Fruit fly (Drosophila melanogaster): ENCODE results near the gene Jon99Fii.

Gene Jon99Fii

dm6 chr3R:30501174-30501573 is 13.4 kb upstream of the Jon99Fii start (continued):
- TF ChIP-seq CG31627 (GFP tag; optimal IDR thresholded peaks at IDR 0.05): peak; percentile 83
- TF ChIP-seq OdsH (GFP tag; optimal IDR thresholded peaks at IDR 0.05): peak; percentile 66
- TF ChIP-seq CG15336 (GFP tag; IDR thresholded peaks at IDR 0.05): peak; percentile 72
- TF ChIP-seq CG34406 (GFP tag; optimal IDR thresholded peaks at IDR 0.05): peak; percentile 54
- peak; percentile 76 for TF ChIP-seq CG3919 (GFP tag; optimal IDR thresholded peaks at IDR 0.05)
- peak; percentile 55 for TF ChIP-seq CG1621 (tag; optimal IDR thresholded peaks at IDR 0.05)
- no peak for TF ChIP-seq fd85E (GFP tag; optimal IDR thresholded peaks at IDR 0.05)
- peak; percentile 53; the same call in 1 of the 2 replicates for TF ChIP-seq Gug (GFP tag; IDR thresholded peaks at IDR 0.05)

dm6 chr3R:30500226-30500625 is 12.5 kb upstream of the Jon99Fii start, which contains the start of gene PH4alphaNE1:
PH4alphaNE1 (minus strand) TSS chr3R:30500326.
- TF ChIP-seq CG4318 (GFP tag; optimal IDR thresholded peaks at IDR 0.05) (no peak), Met (GFP tag; optimal IDR thresholded peaks at IDR 0.05) (no peak), fd59A (GFP tag; optimal IDR thresholded peaks at IDR 0.05) (no peak), CG11762 (GFP tag; optimal IDR thresholded peaks at IDR 0.05; ENCODE audit: insufficient read depth) (no peak), Lpt (GFP tag; optimal IDR thresholded peaks at IDR 0.05) (no peak), CG6276 (GFP tag; optimal IDR thresholded peaks at IDR 0.05) (no peak)

- TF ChIP-seq Blimp-1 (GFP tag; optimal IDR thresholded peaks at IDR 0.05) (peak; percentile 33), Ets21C (GFP tag; optimal IDR thresholded peaks at IDR 0.05) (no peak), CG11902 (GFP tag; optimal IDR thresholded peaks at IDR 0.05) (no peak), svp (GFP tag) (peak; percentile 23)
Observed at dm6 chr3R:30496103-30496858, 8.6 kb upstream of the Jon99Fii start, which contains the start of gene PH4alphaMP. PH4alphaMP (minus strand) TSS chr3R:30496153.

- TF ChIP-seq CG10669 (GFP tag; optimal IDR thresholded peaks at IDR 0.05) (no peak), fkh (GFP tag; optimal IDR thresholded peaks at IDR 0.05) (peak; percentile 43)
Observed at dm6 chr3R:30489797-30490196, 2.1 kb upstream of the Jon99Fii start, which contains the start of gene PH4alphaSG2. PH4alphaSG2 (plus strand) TSS chr3R:30490074.

dm6 chr3R:30488663-30489062 is 935 bp upstream of the Jon99Fii start, which contains the start of gene Jon99Fi:
Jon99Fi (plus strand) TSS chr3R:30488963.
- TF ChIP-seq CG6276 (GFP tag; optimal IDR thresholded peaks at IDR 0.05) (no peak), CG32006 (GFP tag; optimal IDR thresholded peaks at IDR 0.05) (no peak), Sox15 (GFP tag; optimal IDR thresholded peaks at IDR 0.05) (no peak), fkh (GFP tag; optimal IDR thresholded peaks at IDR 0.05) (no peak), ss (GFP tag; optimal IDR thresholded peaks at IDR 0.05) (no peak), Sox14 (GFP tag; optimal IDR thresholded peaks at IDR 0.05) (no peak), CG1621 (tag; optimal IDR thresholded peaks at IDR 0.05) (no peak), OdsH (GFP tag; optimal IDR thresholded peaks at IDR 0.05) (no peak), CG3919 (GFP tag; optimal IDR thresholded peaks at IDR 0.05) (no peak), dsx (GFP tag; optimal IDR thresholded peaks at IDR 0.05; ENCODE audit: poor library complexity, severe bottlenecking) (no peak), lz (GFP tag; optimal IDR thresholded peaks at IDR 0.05) (no peak), Eip93F (GFP tag; optimal IDR thresholded peaks at IDR 0.05) (no peak), salr (GFP tag; optimal IDR thresholded peaks at IDR 0.05) (no peak), net (GFP tag; optimal IDR thresholded peaks at IDR 0.05) (no peak), CG7368 (GFP tag; optimal IDR thresholded peaks at IDR 0.05) (no peak), CG8319 (GFP tag; optimal IDR thresholded peaks at IDR 0.05) (no peak)
